Worm (Caenorhabditis elegans) whole organism, L4/young adult: ENCODE results near the gene srh-272.

ENCODE experiments used
- W03F9.2 ChIP-seq: fragments of 150-350 bp; optimal IDR thresholded peaks from 2 replicates; lab custom pipeline; 2014; ENCODE audit warnings: missing biosample characterization, missing genetic modification characterization
- dao-5 ChIP-seq: sonication (generic microtip); optimal IDR thresholded peaks from 2 replicates; lab custom pipeline; 2016; ENCODE audit warnings: missing genotype, missing genetic modification characterization, moderate library complexity, missing compliant biosample characterization

- TF ChIP-seq W03F9.2 (tag; lab: Kevin White, UChicago) (no peak), dao-5 (tag; lab: Kevin White, UChicago) (no peak)
Observed at ce11 chrV:2848290-2848937, 14.7 kb upstream of the srh-272 start, which contains the start of gene srj-49.
